Worm (Caenorhabditis elegans): ENCODE results near the gene nccd-1.

DNA sequence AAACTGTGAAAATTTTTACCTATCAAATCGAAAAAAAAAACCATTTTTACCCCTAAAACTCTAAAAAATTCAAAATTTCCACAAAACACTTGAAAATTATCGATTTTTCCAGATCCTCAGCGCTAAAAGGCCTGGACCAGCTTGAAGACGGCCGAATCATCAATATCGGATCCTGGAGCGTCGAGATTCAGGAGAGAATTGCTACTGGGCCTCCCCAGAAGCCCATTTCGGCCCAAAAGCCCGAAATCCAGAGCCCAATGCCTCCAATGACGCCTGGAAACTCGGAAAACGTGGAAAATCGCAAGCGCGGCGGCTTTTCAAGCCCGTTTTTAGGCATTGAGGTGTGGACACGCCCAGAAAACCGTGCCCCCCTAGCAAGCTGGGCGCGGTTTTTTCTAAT, 36.1 kb upstream of the nccd-1 start:
- no peak for TF ChIP-seq ztf-11 (tag; optimal IDR thresholded peaks at IDR 0.05)
- TF ChIP-seq elt-3 (tag; optimal IDR thresholded peaks at IDR 0.05), result no peak
- no peak for TF ChIP-seq nhr-12 (tag; optimal IDR thresholded peaks at IDR 0.05)
- TF ChIP-seq nhr-237 (tag; optimal IDR thresholded peaks at IDR 0.05), result no peak
- TF ChIP-seq pha-4 (tag; optimal IDR thresholded peaks at IDR 0.05), result no peak
- TF ChIP-seq nhr-76 (tag; optimal IDR thresholded peaks at IDR 0.05), result no peak
- no peak for TF ChIP-seq lin-13 (tag; optimal IDR thresholded peaks at IDR 0.05)
- TF ChIP-seq unc-62 (GFP tag; optimal IDR thresholded peaks at IDR 0.05), result no peak
- no peak for TF ChIP-seq snpc-4 (tag; optimal IDR thresholded peaks at IDR 0.05)
- no peak for TF ChIP-seq unc-120 (tag; optimal IDR thresholded peaks at IDR 0.05; ENCODE audit: poor library complexity, severe bottlenecking)
- no peak for TF ChIP-seq ceh-43 (GFP tag; optimal IDR thresholded peaks at IDR 0.05)

All from whole organism, mixed stage, embryonic.